Worm (Caenorhabditis elegans): ENCODE data around the gene K09H11.6.

Gene K09H11.6

DNA sequence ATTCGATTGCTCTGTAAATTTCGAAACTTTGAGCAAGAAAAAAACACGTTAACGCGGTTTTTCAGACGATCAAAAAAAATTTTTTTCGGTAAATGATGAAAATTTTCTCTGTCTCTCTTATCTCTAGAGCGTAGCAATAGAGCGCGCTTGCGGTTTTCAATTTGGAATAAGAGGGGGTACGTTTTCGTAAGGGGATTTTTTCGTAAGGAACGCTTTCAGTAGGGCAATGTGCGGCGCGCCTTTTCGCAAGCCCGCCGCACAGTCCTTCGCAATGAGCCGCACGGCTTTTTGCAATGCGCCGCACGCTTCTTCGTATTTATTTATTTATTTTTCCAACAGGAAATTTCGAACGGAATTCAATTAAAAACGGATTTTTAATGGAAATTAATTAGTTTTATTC is 41.0 kb upstream of the K09H11.6 start, which contains the start of gene F44E7.4 (continued):
- TF ChIP-seq madf-6 (GFP tag; IDR thresholded peaks at IDR 0.05): peak; percentile 93
- TF ChIP-seq hmg-20 (GFP tag; IDR thresholded peaks at IDR 0.05): peak; percentile 69; the same call in 1 of the 2 replicates
- TF ChIP-seq let-526 (GFP tag; IDR thresholded peaks at IDR 0.05): peak; percentile 92
- peak; percentile 49 for TF ChIP-seq tbp1 (GFP tag; optimal IDR thresholded peaks at IDR 0.05)
- peak; percentile 95 for TF ChIP-seq Y95B8A.8 (GFP tag; IDR thresholded peaks at IDR 0.05)
- peak; percentile 45 for TF ChIP-seq xnd-1 (tag; optimal IDR thresholded peaks at IDR 0.05)
- 0 out of 2 replicates have a peak, but pooled peaks have one; percentile 73 for TF ChIP-seq egl-18 (GFP tag; IDR thresholded peaks at IDR 0.05)
- peak; percentile 99 for TF ChIP-seq C06A6.2 (GFP tag; conservative IDR thresholded peaks at IDR 0.05)
- peak; percentile 63 for TF ChIP-seq efl-1 (GFP tag; optimal IDR thresholded peaks at IDR 0.05)
- peak; percentile 43 for TF ChIP-seq lin-40 (tag; optimal IDR thresholded peaks at IDR 0.05)
- TF ChIP-seq dpl-1 (GFP tag; optimal IDR thresholded peaks at IDR 0.05): peak; percentile 47
- peak; percentile 84; the same call in 1 of the 2 replicates for TF ChIP-seq cebp-2 (GFP tag; IDR thresholded peaks at IDR 0.05)
- TF ChIP-seq Y67H2A.10 (GFP tag; conservative IDR thresholded peaks at IDR 0.05): peak; percentile 83
- peak; percentile 88 for TF ChIP-seq Y79H2A.3 (GFP tag; conservative IDR thresholded peaks at IDR 0.05)

DNA sequence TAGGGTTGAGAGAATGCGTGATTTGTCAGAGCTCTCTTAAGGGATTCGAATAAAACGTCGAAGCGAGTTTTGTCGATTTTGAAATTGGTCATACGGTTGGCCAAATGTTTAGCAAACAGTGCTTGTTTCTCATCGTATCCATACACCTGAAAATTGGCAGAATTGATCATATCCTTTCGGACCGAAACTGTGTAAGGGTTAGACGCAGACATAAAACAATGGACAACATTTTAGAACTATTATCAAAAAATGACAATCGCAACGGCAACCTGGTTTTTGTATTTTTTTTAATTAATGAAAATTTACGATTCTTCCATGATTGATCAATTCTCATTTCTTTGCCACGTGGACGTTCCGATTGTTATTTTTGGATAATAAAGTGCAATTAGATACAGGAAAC is 38.2 kb upstream of the K09H11.6 start:
- TF ChIP-seq F55B11.4 (tag; optimal IDR thresholded peaks at IDR 0.05; ENCODE audit: borderline replicate concordance, insufficient read depth): no peak
- TF ChIP-seq let-526 (GFP tag; IDR thresholded peaks at IDR 0.05): no peak
- TF ChIP-seq hmg-20 (GFP tag; IDR thresholded peaks at IDR 0.05): no peak

- TF ChIP-seq lin-35 (GFP tag; optimal IDR thresholded peaks at IDR 0.05): no peak
- no peak for TF ChIP-seq sdz-38 (tag; optimal IDR thresholded peaks at IDR 0.05)
- peak; percentile 38 for TF ChIP-seq F49E8.2 (tag; optimal IDR thresholded peaks at IDR 0.05; ENCODE audit: insufficient read depth)
- TF ChIP-seq hrde-1 (tag; optimal IDR thresholded peaks at IDR 0.05; ENCODE audit: borderline replicate concordance): peak; percentile 57
- no peak for TF ChIP-seq T26A5.8 (tag; optimal IDR thresholded peaks at IDR 0.05)
- no peak for TF ChIP-seq ama-1 (optimal IDR thresholded peaks at IDR 0.05)
- TF ChIP-seq ama-1 (GFP tag; optimal IDR thresholded peaks at IDR 0.05): peak in 1 of 2 experiments; percentile 11
- peak; percentile 61 for TF ChIP-seq him-1 (tag; optimal IDR thresholded peaks at IDR 0.05)
- TF ChIP-seq hsf-1 (GFP tag; IDR thresholded peaks at IDR 0.05): 0 out of 2 replicates have a peak, but pooled peaks have one; percentile 9
- TF ChIP-seq madf-6 (GFP tag; IDR thresholded peaks at IDR 0.05): peak; percentile 45; the same call in 1 of the 2 replicates
- TF ChIP-seq nhr-179 (tag; optimal IDR thresholded peaks at IDR 0.05): no peak
Measured at ce11 chrV:5772503-5772902, 36.5 kb upstream of the K09H11.6 start.

ce11 chrV:5771627-5772026 is 35.7 kb upstream of the K09H11.6 start, which contains the start of gene F44E7.3:
F44E7.3 (plus strand) TSS chrV:5771945.
- TF ChIP-seq egl-44 (GFP tag; IDR thresholded peaks at IDR 0.05) (no peak), lin-40 (tag; optimal IDR thresholded peaks at IDR 0.05) (no peak), madf-3 (GFP tag; IDR thresholded peaks at IDR 0.05) (0 out of 2 replicates have a peak, but pooled peaks have one; percentile 24), K11D2.4 (GFP tag; IDR thresholded peaks at IDR 0.05) (no peak), nhr-120 (GFP tag; IDR thresholded peaks at IDR 0.05) (no peak), lin-54 (GFP tag; optimal IDR thresholded peaks at IDR 0.05) (no peak), efl-1 (GFP tag; optimal IDR thresholded peaks at IDR 0.05) (no peak), sdz-38 (tag; optimal IDR thresholded peaks at IDR 0.05) (no peak), ama-1 (optimal IDR thresholded peaks at IDR 0.05) (peak; percentile 27), ama-1 (GFP tag; optimal IDR thresholded peaks at IDR 0.05) (no peak), ztf-28 (GFP tag; IDR thresholded peaks at IDR 0.05) (no peak), lir-1 (GFP tag; conservative IDR thresholded peaks at IDR 0.05) (no peak)

DNA sequence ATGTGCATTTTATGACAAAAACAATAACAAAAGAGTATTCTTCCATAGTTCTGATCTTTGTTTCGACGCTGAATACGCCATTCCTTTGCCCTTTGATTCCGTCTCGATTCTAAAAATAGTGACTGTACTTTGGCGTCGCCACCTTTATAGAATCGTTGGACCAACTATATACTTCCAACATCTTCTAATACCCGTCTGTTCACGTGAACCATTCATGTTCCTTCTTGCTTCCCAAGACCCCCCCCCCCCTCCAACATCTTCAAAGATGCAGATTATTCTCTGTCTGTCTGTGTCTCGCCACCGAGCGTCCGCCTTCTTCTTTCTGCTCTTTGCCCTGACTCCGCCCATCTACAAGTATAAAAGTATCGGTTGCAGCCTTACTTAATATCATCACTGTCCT is 34.0 kb upstream of the K09H11.6 start:
- TF ChIP-seq snpc-1.3 (tag; optimal IDR thresholded peaks at IDR 0.05; ENCODE audit: insufficient read depth): no peak
- TF ChIP-seq T26A5.8 (tag; optimal IDR thresholded peaks at IDR 0.05): no peak
- TF ChIP-seq ztf-28 (GFP tag; IDR thresholded peaks at IDR 0.05): no peak
- no peak for TF ChIP-seq xnd-1 (tag; optimal IDR thresholded peaks at IDR 0.05)
- no peak; the same call in 1 of the 2 replicates for TF ChIP-seq madf-8 (GFP tag; conservative IDR thresholded peaks at IDR 0.05)
- TF ChIP-seq Y53F4B.3 (GFP tag; IDR thresholded peaks at IDR 0.05): no peak
- TF ChIP-seq rpc-1 (optimal IDR thresholded peaks at IDR 0.05): no peak
- no peak for TF ChIP-seq rpc-1 (tag; optimal IDR thresholded peaks at IDR 0.05)
- TF ChIP-seq madf-3 (GFP tag; IDR thresholded peaks at IDR 0.05): no peak
- no peak for TF ChIP-seq lsy-27 (tag; optimal IDR thresholded peaks at IDR 0.05; ENCODE audit: borderline replicate concordance, insufficient read depth)
- TF ChIP-seq F33H1.4 (GFP tag; IDR thresholded peaks at IDR 0.05): no peak
- TF ChIP-seq die-1 (tag; optimal IDR thresholded peaks at IDR 0.05): no peak
- TF ChIP-seq ztf-3 (GFP tag; optimal IDR thresholded peaks at IDR 0.05): no peak
- TF ChIP-seq Y79H2A.3 (GFP tag; conservative IDR thresholded peaks at IDR 0.05): no peak
- TF ChIP-seq F22D6.2 (tag; optimal IDR thresholded peaks at IDR 0.05): no peak
